Fruit fly (Drosophila melanogaster): ENCODE data around the gene CG7139.

Gene CG7139

DNA sequence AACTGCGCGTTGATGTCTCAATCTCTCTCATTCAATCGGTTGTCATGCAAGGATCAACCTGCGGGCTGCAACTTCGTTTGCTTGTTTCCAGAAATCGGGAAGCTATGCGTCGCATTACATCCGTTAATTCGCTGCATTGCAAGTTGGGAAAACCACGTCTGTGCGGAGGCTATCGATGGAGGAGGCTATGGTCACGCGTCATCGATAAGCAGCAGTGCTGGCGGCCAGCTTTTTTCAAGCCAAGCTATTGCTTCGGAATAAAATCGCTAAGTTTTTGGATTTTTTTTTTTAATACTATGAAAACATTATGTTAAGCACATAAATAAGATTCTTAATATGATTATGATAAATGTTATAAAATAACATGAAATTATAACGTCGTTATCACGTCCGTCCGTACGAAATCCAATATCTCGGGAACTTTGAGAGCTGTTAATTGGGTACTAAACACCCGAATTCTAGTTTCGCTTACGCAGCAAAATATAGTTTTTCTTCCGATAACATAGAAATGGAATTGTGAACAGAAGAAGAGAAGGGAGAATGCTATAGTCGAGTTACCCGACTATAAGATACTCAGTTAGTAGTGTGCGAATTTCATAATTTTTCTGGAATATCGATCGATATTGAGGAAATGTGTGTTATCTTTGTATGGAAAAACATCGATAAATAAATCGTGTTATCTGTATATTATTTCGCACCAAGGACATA is at the start of gene CG7139:
TSS of gene CG7139 (minus strand) at position 162 of the 708 bp plus-strand sequence.
- TF ChIP-seq br (GFP tag; optimal IDR thresholded peaks at IDR 0.05): peak; percentile 5
- peak; percentile 91 for TF ChIP-seq Myc (optimal IDR thresholded peaks at IDR 0.05)
- no peak for TF ChIP-seq Hr78 (GFP tag; optimal IDR thresholded peaks at IDR 0.05)
- peak; percentile 82 for TF ChIP-seq woc (GFP tag; optimal IDR thresholded peaks at IDR 0.05)
- TF ChIP-seq tai (GFP tag; optimal IDR thresholded peaks at IDR 0.05): no peak
- TF ChIP-seq psq (GFP tag; optimal IDR thresholded peaks at IDR 0.05): no peak
- TF ChIP-seq HLH106 (tag; optimal IDR thresholded peaks at IDR 0.05): peak; percentile 26
- peak in 1 of 2 experiments; percentile 34 for TF ChIP-seq foxo (GFP tag; optimal IDR thresholded peaks at IDR 0.05)
- no peak for TF ChIP-seq Rel (GFP tag; optimal IDR thresholded peaks at IDR 0.05)
- peak; percentile 98 for TF ChIP-seq Rel (tag; optimal IDR thresholded peaks at IDR 0.05)
- no peak for TF ChIP-seq lola (GFP tag; optimal IDR thresholded peaks at IDR 0.05)
- peak; percentile 34 for TF ChIP-seq h (GFP tag; optimal IDR thresholded peaks at IDR 0.05)

DNA sequence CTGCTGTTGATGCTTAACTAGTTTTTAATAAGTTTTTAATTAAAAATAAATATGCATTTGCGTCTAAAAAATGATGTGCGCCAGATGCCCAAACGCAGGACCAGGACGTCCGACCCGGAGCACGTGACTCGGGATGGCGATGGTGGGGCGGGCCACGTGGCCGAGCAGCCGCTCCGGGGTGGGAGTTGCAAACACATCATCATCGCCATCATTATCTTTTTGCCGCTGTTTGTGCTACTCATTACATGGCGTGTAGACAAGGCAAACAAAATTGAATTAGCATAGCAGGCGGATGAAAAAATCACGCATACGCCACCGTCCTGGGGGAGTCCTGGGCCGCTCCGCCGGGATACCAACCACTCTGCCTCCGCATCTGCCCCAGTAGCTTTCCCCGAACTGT is 41.5 kb upstream of the CG7139 start:
- TF ChIP-seq dsf (GFP tag; optimal IDR thresholded peaks at IDR 0.05; ENCODE audit: borderline replicate concordance) (no peak), Sp1 (GFP tag; optimal IDR thresholded peaks at IDR 0.05) (no peak)

DNA sequence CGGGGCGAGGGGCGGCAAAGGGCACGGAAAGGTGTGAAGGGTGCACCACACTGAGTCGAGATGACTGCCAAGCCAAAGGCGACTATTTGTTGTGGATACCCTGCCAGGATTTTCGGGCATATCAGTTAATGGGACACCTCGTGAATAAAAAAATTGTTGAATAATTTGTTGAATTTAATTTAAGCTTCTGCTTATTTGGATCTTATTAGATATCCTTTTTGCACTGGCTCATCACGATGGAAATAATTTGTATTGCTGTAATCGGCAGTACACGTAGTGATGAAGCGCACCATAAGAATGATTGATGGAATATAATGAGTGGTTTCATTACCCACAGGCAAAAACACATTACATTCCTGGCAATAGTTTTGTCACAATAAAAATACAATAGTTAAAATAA is 38.3 kb upstream of the CG7139 start:
- TF ChIP-seq Hr83 (GFP tag; optimal IDR thresholded peaks at IDR 0.05; ENCODE audit: poor library complexity, severe bottlenecking): no peak
- TF ChIP-seq br (GFP tag; optimal IDR thresholded peaks at IDR 0.05): no peak
- no peak for TF ChIP-seq jim (GFP tag; optimal IDR thresholded peaks at IDR 0.05)
- TF ChIP-seq Jra (GFP tag; optimal IDR thresholded peaks at IDR 0.05): no peak
- TF ChIP-seq psq (GFP tag; optimal IDR thresholded peaks at IDR 0.05): no peak
- no peak for TF ChIP-seq Dfd (GFP tag; optimal IDR thresholded peaks at IDR 0.05)
- no peak for TF ChIP-seq Hnf4 (GFP tag; optimal IDR thresholded peaks at IDR 0.05)
- no peak for TF ChIP-seq Rel (GFP tag; optimal IDR thresholded peaks at IDR 0.05)
- TF ChIP-seq Rel (tag; optimal IDR thresholded peaks at IDR 0.05): no peak
- no peak for TF ChIP-seq fru (GFP tag; optimal IDR thresholded peaks at IDR 0.05)
- TF ChIP-seq Sp1 (GFP tag; optimal IDR thresholded peaks at IDR 0.05): no peak
- no peak for TF ChIP-seq dl (GFP tag; optimal IDR thresholded peaks at IDR 0.05; ENCODE audit: insufficient read depth in 1 of 2, partially characterized antibody in 2 of 2)
- no peak for TF ChIP-seq sv (GFP tag; optimal IDR thresholded peaks at IDR 0.05)
- no peak for TF ChIP-seq woc (GFP tag; optimal IDR thresholded peaks at IDR 0.05)

DNA sequence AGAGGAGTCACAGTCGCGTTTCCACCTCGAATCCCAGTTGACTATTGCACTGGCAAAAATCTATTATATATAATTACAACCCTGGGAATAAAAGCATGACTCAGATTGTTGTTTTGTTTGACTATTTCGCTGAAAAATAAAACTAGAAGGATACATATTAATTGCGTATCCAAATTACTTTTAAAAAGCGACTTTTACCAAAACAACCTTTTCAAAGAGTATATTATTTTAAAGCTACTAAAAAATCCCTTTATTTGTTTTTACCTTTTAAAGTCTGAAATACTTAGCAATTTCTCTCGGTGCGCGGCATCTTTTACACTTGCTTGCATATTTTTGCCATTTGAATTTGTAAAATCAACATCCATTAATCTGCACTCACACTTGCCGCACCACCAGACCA is 35.1 kb upstream of the CG7139 start:
- TF ChIP-seq rgr (GFP tag; optimal IDR thresholded peaks at IDR 0.05) (no peak), GATAd (GFP tag; optimal IDR thresholded peaks at IDR 0.05) (no peak), dmrt93B (GFP tag; optimal IDR thresholded peaks at IDR 0.05) (no peak), Dif (GFP tag; optimal IDR thresholded peaks at IDR 0.05; ENCODE audit: partially characterized antibody) (no peak), sv (GFP tag; optimal IDR thresholded peaks at IDR 0.05) (no peak), br (GFP tag; optimal IDR thresholded peaks at IDR 0.05) (no peak), Hr83 (GFP tag; optimal IDR thresholded peaks at IDR 0.05; ENCODE audit: poor library complexity, severe bottlenecking) (no peak)

DNA sequence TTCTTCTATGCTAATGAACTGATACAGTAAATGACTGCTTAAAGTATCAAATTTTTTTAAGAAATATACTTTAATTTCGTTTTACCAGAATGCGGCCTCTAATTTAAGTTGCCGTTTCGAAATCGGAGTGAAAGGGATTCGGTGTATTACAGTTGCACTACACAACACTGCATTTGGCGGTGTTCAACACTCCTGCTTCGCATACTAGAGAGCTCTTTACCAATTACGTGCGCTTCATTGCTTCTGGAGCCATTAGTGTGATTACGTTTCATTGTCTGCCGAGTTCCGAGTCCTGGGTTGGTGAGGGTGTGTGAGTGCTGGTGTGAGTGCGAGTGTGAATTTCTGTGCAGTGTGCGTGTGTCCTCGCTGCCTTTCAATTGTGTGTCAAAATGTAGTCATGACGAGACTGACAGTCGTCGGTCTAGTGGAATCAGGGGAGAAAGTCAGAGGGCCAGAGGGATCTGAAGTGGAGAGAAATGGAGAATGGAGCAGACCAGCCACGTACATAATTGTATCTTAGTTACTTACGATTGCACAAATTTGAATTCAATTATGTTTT is 22.7 kb upstream of the CG7139 start:
- no peak for TF ChIP-seq brk (GFP tag; optimal IDR thresholded peaks at IDR 0.05)
- TF ChIP-seq foxo (GFP tag; optimal IDR thresholded peaks at IDR 0.05): no peak
- no peak for TF ChIP-seq Rel (GFP tag; optimal IDR thresholded peaks at IDR 0.05)
- TF ChIP-seq Rel (tag; optimal IDR thresholded peaks at IDR 0.05): no peak
- TF ChIP-seq lola (GFP tag; optimal IDR thresholded peaks at IDR 0.05): no peak
- no peak for TF ChIP-seq h (GFP tag; optimal IDR thresholded peaks at IDR 0.05)
- no peak for TF ChIP-seq sage (GFP tag; optimal IDR thresholded peaks at IDR 0.05)
- TF ChIP-seq pan (optimal IDR thresholded peaks at IDR 0.05): no peak
- no peak for TF ChIP-seq usp (GFP tag; optimal IDR thresholded peaks at IDR 0.05)
- no peak for TF ChIP-seq Mio (GFP tag; optimal IDR thresholded peaks at IDR 0.05)
- TF ChIP-seq sv (GFP tag; optimal IDR thresholded peaks at IDR 0.05): no peak
- no peak for TF ChIP-seq Sp1 (GFP tag; optimal IDR thresholded peaks at IDR 0.05)
- no peak for TF ChIP-seq HLH106 (tag; optimal IDR thresholded peaks at IDR 0.05)
- TF ChIP-seq jim (GFP tag; optimal IDR thresholded peaks at IDR 0.05): no peak
- TF ChIP-seq Hr83 (GFP tag; optimal IDR thresholded peaks at IDR 0.05; ENCODE audit: poor library complexity, severe bottlenecking): no peak
- TF ChIP-seq CG9705 (GFP tag; optimal IDR thresholded peaks at IDR 0.05): no peak
- no peak for TF ChIP-seq Abd-B (GFP tag; optimal IDR thresholded peaks at IDR 0.05)

Measured in whole organism, wandering third instar larva.